Worm (Caenorhabditis elegans): ENCODE results near the gene dpy-2.

DNA sequence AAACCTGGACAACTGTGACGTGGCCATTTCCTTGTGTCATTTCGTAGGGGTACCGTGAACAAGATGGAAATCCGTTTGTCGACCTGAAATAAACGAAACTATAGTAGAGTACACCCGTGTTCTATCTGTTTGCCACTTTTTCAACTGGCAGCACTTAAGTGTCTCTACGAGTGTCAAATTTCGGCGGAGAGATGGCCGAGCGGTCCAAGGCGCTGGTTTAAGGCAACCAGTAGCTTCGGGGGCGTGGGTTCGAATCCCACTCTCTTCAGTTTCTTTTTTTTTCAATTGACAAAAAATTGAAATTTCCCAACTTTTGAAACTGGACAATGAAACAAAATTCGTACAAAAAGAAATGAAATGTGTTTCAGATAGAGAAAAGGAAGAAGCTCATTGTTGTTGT, 7.5 kb downstream of the dpy-2 start:
- TF ChIP-seq F49E8.2 (tag; optimal IDR thresholded peaks at IDR 0.05; ENCODE audit: borderline replicate concordance), result no peak
- TF ChIP-seq ama-1 (optimal IDR thresholded peaks at IDR 0.05), result no peak
- no peak for TF ChIP-seq lin-39 (tag; optimal IDR thresholded peaks at IDR 0.05)
- 0 out of 2 replicates have a peak, but pooled peaks have one; percentile 38 for TF ChIP-seq ctbp-1 (GFP tag; IDR thresholded peaks at IDR 0.05)
- TF ChIP-seq unc-62 (GFP tag; optimal IDR thresholded peaks at IDR 0.05 in 1 of 2), result no peak
- TF ChIP-seq unc-62 (tag; optimal IDR thresholded peaks at IDR 0.05), result no peak
- no peak for TF ChIP-seq aha-1 (tag)
- TF ChIP-seq nhr-28 (tag; optimal IDR thresholded peaks at IDR 0.05), result peak; percentile 32
- no peak for TF ChIP-seq ces-1 (GFP tag; optimal IDR thresholded peaks at IDR 0.05)
- TF ChIP-seq jun-1 (tag; optimal IDR thresholded peaks at IDR 0.05), result no peak
- TF ChIP-seq T20F7.1 (GFP tag; optimal IDR thresholded peaks at IDR 0.05), result no peak
- TF ChIP-seq set-16 (GFP tag; IDR thresholded peaks at IDR 0.05), result no peak; the same call in 1 of the 2 replicates

Data from whole organism, L4 larva.